Fruit fly (Drosophila melanogaster) whole organism, wandering third instar larva: Measurements from ENCODE around the gene Alp9.
A peak's percentile ranks its signal among the peaks of the same experiment; 100 is the strongest.

Source experiments
- Abd-B ChIP-seq: fragments of >200 bp; optimal IDR thresholded peaks from 2 replicates; lab custom pipeline; 2017; ENCODE audit warnings: missing biosample characterization, missing genetic modification characterization
- CG32264 ChIP-seq: fragments of 200-800 bp; sonication (Bioruptor generic); optimal IDR thresholded peaks from 2 replicates; lab custom pipeline; 2016; ENCODE audit warnings: missing biosample characterization, missing genetic modification characterization
- CG9705 ChIP-seq: fragments of 200-800 bp; sonication (Bioruptor generic); optimal IDR thresholded peaks from 2 replicates; lab custom pipeline; 2018; ENCODE audit warnings: missing biosample characterization, mild to moderate bottlenecking, missing genetic modification characterization
- CrebA ChIP-seq: fragments of 200-800 bp; sonication (Bioruptor generic); optimal IDR thresholded peaks from 2 replicates; lab custom pipeline; 2016; ENCODE audit warnings: missing biosample characterization, mild to moderate bottlenecking, missing genetic modification characterization, borderline replicate concordance
- Dif ChIP-seq: fragments of 200-275, 200-300 bp; sonication (Bioruptor generic); optimal IDR thresholded peaks from 2 replicates; lab custom pipeline; 2018; ENCODE audit warnings: missing biosample characterization, missing genetic modification characterization; ENCODE audit not compliant: partially characterized antibody
- HLH106 ChIP-seq: fragments of 200-800 bp; optimal IDR thresholded peaks from 3 replicates; lab custom pipeline; 2019; ENCODE audit warnings: missing biosample characterization, mild to moderate bottlenecking, missing genetic modification characterization, moderate library complexity
- Hnf4 ChIP-seq: fragments of 200-800 bp; sonication (Bioruptor generic); optimal IDR thresholded peaks from 2 replicates; lab custom pipeline; 2016; ENCODE audit warnings: missing biosample characterization, mild to moderate bottlenecking, missing genetic modification characterization
- Hr78 ChIP-seq: fragments of >200 bp; optimal IDR thresholded peaks from 2 replicates; lab custom pipeline; 2017; ENCODE audit warnings: missing biosample characterization, missing genetic modification characterization
- Hr83 ChIP-seq: fragments of 200-300 bp; sonication (Bioruptor generic); optimal IDR thresholded peaks from 2 replicates; lab custom pipeline; 2016; ENCODE audit warnings: missing biosample characterization, mild to moderate bottlenecking, missing genetic modification characterization, moderate library complexity; ENCODE audit not compliant: poor library complexity, severe bottlenecking
- Jra ChIP-seq: sonication (Bioruptor generic); optimal IDR thresholded peaks from 2 replicates; lab custom pipeline; 2016; ENCODE audit warnings: missing biosample characterization, missing genetic modification characterization
- Mio ChIP-seq: sonication (Bioruptor generic); optimal IDR thresholded peaks from 2 replicates; lab custom pipeline; 2016; ENCODE audit warnings: missing biosample characterization, missing genetic modification characterization
- N ChIP-seq: fragments of >200 bp; optimal IDR thresholded peaks from 2 replicates; lab custom pipeline; 2018; ENCODE audit warnings: missing biosample characterization, missing external identifiers, missing genetic modification characterization
- OdsH ChIP-seq: fragments of 200-800 bp; sonication (Bioruptor generic); optimal IDR thresholded peaks from 2 replicates; lab custom pipeline; 2016; ENCODE audit warnings: missing biosample characterization, mild to moderate bottlenecking, missing genetic modification characterization
- Rel ChIP-seq, 2 experiments: fragments of 200-800 bp; sonication (Bioruptor generic) in 1 of 2; optimal IDR thresholded peaks; 2 replicates in 1 of 2; 3 replicates in 1 of 2; lab custom pipeline; 2016 to 2019; ENCODE audit warnings: mild to moderate bottlenecking in 2 of 2, missing biosample characterization in 2 of 2, missing genetic modification characterization in 2 of 2, moderate library complexity in 1 of 2
- Sp1 ChIP-seq: fragments of 200-800 bp; sonication (Bioruptor generic); optimal IDR thresholded peaks from 3 replicates; lab custom pipeline; 2019; ENCODE audit warnings: missing biosample characterization, mild to moderate bottlenecking, missing genetic modification characterization, moderate library complexity
- Vsx2 ChIP-seq: fragments of 200-300, 225-300 bp; sonication (Bioruptor generic); optimal IDR thresholded peaks from 2 replicates; lab custom pipeline; 2018; ENCODE audit warnings: missing biosample characterization, missing genetic modification characterization; ENCODE audit not compliant: partially characterized antibody
- brk ChIP-seq: fragments of 200-800 bp; sonication (Bioruptor generic); optimal IDR thresholded peaks from 2 replicates; lab custom pipeline; 2016; ENCODE audit warnings: missing biosample characterization, mild to moderate bottlenecking, missing genetic modification characterization
- dmrt93B ChIP-seq: fragments of 200-800 bp; sonication (Bioruptor generic); optimal IDR thresholded peaks from 2 replicates; lab custom pipeline; 2018; ENCODE audit warnings: missing biosample characterization, mild to moderate bottlenecking, missing genetic modification characterization
- dsf ChIP-seq: sonication (Bioruptor generic); optimal IDR thresholded peaks from 2 replicates; lab custom pipeline; 2016; ENCODE audit warnings: missing biosample characterization, missing genetic modification characterization, borderline replicate concordance
- ey ChIP-seq: fragments of 200-800 bp; sonication (Bioruptor generic); optimal IDR thresholded peaks from 2 replicates; lab custom pipeline; 2016; ENCODE audit warnings: missing biosample characterization, missing genetic modification characterization
- foxo ChIP-seq, 2 experiments: fragments of 200-800 bp; sonication (Bioruptor generic); optimal IDR thresholded peaks; 2 replicates in 1 of 2; 3 replicates in 1 of 2; lab custom pipeline; 2016 to 2017; ENCODE audit warnings: missing biosample characterization in 2 of 2, missing genetic modification characterization in 2 of 2
- h ChIP-seq: fragments of 200-800 bp; sonication (Bioruptor generic); optimal IDR thresholded peaks from 3 replicates; lab custom pipeline; 2016; ENCODE audit warnings: missing biosample characterization, mild to moderate bottlenecking, missing genetic modification characterization
- psq ChIP-seq: fragments of 200-800 bp; sonication (Bioruptor generic); optimal IDR thresholded peaks from 3 replicates; lab custom pipeline; 2017; ENCODE audit warnings: missing biosample characterization, mild to moderate bottlenecking, missing genetic modification characterization, moderate library complexity
- sv ChIP-seq: fragments of 200-800 bp; sonication (Bioruptor generic); optimal IDR thresholded peaks from 3 replicates; lab custom pipeline; 2016; ENCODE audit warnings: missing biosample characterization, missing genetic modification characterization
- tai ChIP-seq: sonication (Bioruptor generic); optimal IDR thresholded peaks from 2 replicates; lab custom pipeline; 2016; ENCODE audit warnings: missing biosample characterization, missing genetic modification characterization
- woc ChIP-seq: sonication (Bioruptor generic); optimal IDR thresholded peaks from 2 replicates; lab custom pipeline; 2016; ENCODE audit warnings: missing biosample characterization, mild to moderate bottlenecking, missing genetic modification characterization

Alp9 gene

DNA sequence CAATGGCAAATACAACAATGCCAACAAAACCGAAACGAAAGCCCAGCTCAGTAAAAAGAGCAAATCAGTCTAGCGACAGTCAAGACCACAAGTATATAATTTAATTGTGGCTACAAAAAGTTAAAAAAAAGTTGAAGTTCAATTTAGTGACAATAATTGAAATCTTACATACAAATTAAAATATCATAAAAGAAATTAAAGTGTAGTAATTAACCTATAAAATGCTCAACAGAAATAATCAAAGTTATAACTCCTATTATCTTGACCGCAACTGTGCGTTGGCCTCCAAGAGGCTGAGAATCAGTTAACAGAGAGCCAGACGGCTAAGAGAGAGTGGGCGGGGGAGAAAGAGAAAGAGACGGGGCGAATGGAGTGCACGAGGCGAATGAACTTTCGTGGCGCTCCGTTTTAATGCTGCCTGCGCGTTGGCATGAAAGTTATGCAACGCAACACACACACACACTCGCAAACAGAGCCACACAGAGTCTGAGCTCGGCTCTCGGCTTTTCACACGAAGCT is 16.4 kb downstream of the Alp9 start (continued):
- TF ChIP-seq woc (peak; percentile 84), N (GFP tag; lab: Kevin White, UChicago) (no peak), Abd-B (GFP tag; lab: Kevin White, UChicago) (no peak), ey (GFP tag; lab: Kevin White, UChicago) (peak; percentile 88), Vsx2 (no peak), CrebA (GFP tag; lab: Kevin White, UChicago) (peak; percentile 60), brk (GFP tag; lab: Kevin White, UChicago) (peak; percentile 90), OdsH (GFP tag; lab: Kevin White, UChicago) (peak; percentile 91), Jra (GFP tag; lab: Kevin White, UChicago) (peak; percentile 68), foxo (GFP tag; optimal IDR thresholded peaks at IDR 0.05; lab: Kevin White, UChicago) (peak in 1 of 2 experiments; percentile 88), dmrt93B (GFP tag; lab: Kevin White, UChicago) (peak; percentile 82)

DNA sequence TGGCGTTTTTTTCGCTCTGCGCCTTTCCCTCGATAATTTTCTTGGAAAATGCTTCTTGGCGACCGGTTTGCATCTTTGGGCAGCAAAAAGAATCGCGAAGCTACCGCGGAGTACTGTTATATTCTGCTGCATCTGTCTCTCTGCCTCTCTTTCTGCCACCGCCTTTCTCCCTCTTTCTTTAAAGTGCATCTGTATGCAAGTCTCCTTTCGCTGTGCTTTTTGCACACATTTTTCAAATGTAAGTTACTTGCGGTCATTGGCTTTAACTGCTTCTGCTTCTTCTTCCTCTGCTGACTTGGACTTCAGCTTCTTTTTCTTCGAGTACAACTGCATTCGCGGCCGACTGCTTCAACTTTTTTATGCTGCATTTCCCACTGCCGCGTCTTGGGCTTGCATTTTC is 20.4 kb downstream of the Alp9 start:
- TF ChIP-seq psq (GFP tag; lab: Kevin White, UChicago) (peak; percentile 20), Hr78 (no peak)

DNA sequence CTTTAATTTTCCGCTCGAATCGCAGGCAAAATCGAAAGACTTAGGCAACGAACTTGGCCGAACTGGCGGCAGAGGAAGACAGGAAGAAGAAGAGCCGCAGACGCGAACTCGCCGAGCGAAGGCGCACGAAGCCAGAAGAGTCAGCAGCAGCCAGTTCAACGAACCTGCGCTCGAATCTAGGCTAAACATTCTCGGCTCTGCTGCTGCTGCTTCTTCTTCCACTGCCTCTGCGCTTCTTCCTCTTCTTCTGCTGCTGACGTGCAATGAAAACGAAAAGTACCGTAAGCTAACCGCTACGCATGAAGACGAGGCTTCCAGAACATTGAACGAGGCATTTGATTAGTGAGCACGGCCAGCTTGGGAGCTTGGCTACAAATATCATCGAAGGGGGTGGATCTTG is 21.1 kb downstream of the Alp9 start:
- TF ChIP-seq psq (GFP tag; lab: Kevin White, UChicago) (peak; percentile 12), dsf (no peak)

DNA sequence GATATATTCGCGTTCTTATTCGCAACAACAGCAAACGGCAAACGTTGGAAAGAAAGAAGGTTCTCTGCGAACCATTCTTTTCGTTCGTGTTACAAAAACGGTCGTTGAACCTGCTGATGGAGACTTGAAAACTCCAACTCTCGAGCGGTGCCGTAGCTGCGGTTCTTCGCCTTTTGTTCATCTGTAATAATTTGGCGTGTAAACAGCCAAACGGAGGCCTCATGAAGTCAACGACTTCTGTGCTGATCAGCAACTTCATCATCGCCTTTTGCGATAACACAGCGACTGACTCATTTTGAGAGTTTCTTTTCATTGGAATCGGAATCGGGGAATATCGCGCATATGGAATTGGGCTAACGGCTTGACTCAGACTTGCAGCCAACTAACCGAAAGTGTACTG is 22.1 kb downstream of the Alp9 start:
- no peak for TF ChIP-seq Abd-B (GFP tag; lab: Kevin White, UChicago)
- TF ChIP-seq dmrt93B (GFP tag; lab: Kevin White, UChicago) = no peak
- peak; percentile 57 for TF ChIP-seq psq (GFP tag; lab: Kevin White, UChicago)
- TF ChIP-seq, all 38 proteins: peak for 1

DNA sequence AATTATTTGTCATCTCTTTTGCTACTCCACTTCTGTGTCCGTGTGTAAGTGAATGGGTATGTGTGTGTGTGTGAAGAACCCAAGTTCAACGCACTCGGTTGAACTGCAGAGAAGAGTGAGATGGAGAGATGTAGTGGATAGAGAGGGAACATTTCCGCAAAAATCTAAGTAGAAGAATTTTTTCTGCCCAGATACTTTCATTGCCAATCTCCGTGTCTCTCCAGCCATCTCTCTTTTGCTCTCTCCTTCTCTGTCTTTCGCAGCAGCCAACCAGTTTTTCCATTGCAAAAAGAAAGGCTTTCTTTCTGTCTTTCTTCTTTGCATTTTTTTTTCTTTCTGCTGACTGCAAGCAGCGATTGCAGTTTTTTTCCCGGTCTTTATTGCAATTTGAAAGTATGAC is 23.4 kb downstream of the Alp9 start:
- TF ChIP-seq Dif (GFP tag; lab: Kevin White, UChicago) = no peak
- no peak for TF ChIP-seq HLH106 (tag; lab: Kevin White, UChicago)
- no peak for TF ChIP-seq Rel (GFP tag; optimal IDR thresholded peaks at IDR 0.05; lab: Kevin White, UChicago)
- no peak for TF ChIP-seq Rel (tag; optimal IDR thresholded peaks at IDR 0.05; lab: Kevin White, UChicago)
- TF ChIP-seq CG9705 (GFP tag; lab: Kevin White, UChicago) = no peak
- TF ChIP-seq OdsH (GFP tag; lab: Kevin White, UChicago) = no peak
- no peak for TF ChIP-seq CrebA (GFP tag; lab: Kevin White, UChicago)
- no peak for TF ChIP-seq Sp1 (GFP tag; lab: Kevin White, UChicago)
- no peak for TF ChIP-seq N (GFP tag; lab: Kevin White, UChicago)
- no peak for TF ChIP-seq CG32264 (GFP tag; lab: Kevin White, UChicago)
- TF ChIP-seq Hr83 (GFP tag; lab: Kevin White, UChicago) = no peak
- no peak for TF ChIP-seq dsf
- TF ChIP-seq sv (GFP tag; lab: Kevin White, UChicago) = no peak
- no peak for TF ChIP-seq Vsx2
- TF ChIP-seq foxo (GFP tag; optimal IDR thresholded peaks at IDR 0.05; lab: Kevin White, UChicago) = no peak
- no peak for TF ChIP-seq Hr78

DNA sequence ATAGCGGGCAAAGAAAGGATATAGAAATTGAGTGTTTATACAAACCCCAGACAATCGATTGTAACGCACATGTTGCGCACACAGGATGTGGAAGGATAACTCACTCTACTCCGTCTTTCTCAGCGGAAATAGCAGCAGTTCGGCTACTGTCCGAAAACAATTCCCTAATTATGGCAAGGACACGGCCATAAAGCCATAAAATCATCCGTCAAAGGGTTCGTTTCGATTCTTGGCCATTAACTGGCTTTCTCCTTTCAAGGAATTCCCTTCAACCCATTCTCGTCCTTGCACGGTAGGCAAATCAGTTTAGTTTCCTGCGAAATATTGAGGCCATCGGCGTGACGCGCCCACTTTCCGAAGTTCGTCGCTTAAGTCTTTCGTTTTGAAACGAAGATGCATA is 26.2 kb downstream of the Alp9 start:
- no peak for TF ChIP-seq Hnf4
- TF ChIP-seq Jra (GFP tag; lab: Kevin White, UChicago) = no peak
- TF ChIP-seq Mio (GFP tag; lab: Kevin White, UChicago) = no peak
- TF ChIP-seq woc = no peak
- TF ChIP-seq foxo (GFP tag; optimal IDR thresholded peaks at IDR 0.05; lab: Kevin White, UChicago) = no peak
- TF ChIP-seq psq (GFP tag; lab: Kevin White, UChicago) = no peak
- TF ChIP-seq h (GFP tag; lab: Kevin White, UChicago) = no peak
- no peak for TF ChIP-seq sv (GFP tag; lab: Kevin White, UChicago)
- TF ChIP-seq N (GFP tag; lab: Kevin White, UChicago) = no peak
- no peak for TF ChIP-seq tai (GFP tag; lab: Kevin White, UChicago)
